Worm (Caenorhabditis elegans) whole organism, L3 larva: ENCODE results near the gene F56D2.3.

Experiments used
- ceh-28 ChIP-seq: fragments of 150-350 bp; optimal IDR thresholded peaks from 2 replicates; lab custom pipeline; 2014; ENCODE audit warnings: missing biosample characterization, missing genetic modification reagents, missing genetic modification characterization
- ceh-82 ChIP-seq: fragments of 150-350 bp; optimal IDR thresholded peaks from 2 replicates; lab custom pipeline; 2014; ENCODE audit warnings: missing biosample characterization, missing genetic modification characterization
- ceh-9 ChIP-seq: sonication (generic microtip); optimal IDR thresholded peaks from 2 replicates; lab custom pipeline; 2018; ENCODE audit warnings: missing biosample characterization, missing genetic modification characterization
- elt-1 ChIP-seq: fragments of 150-350 bp; optimal IDR thresholded peaks from 2 replicates; lab custom pipeline; 2014; ENCODE audit warnings: missing biosample characterization, missing genetic modification characterization
- fkh-10 ChIP-seq: sonication (generic microtip); optimal IDR thresholded peaks from 2 replicates; lab custom pipeline; 2017; ENCODE audit warnings: missing biosample characterization, missing genetic modification reagents, missing genetic modification characterization
- fos-1 ChIP-seq: fragments of 150-350 bp; optimal IDR thresholded peaks from 2 replicates; lab custom pipeline; 2014; ENCODE audit warnings: missing biosample characterization, missing genetic modification characterization
- nhr-12 ChIP-seq: fragments of 150-350 bp; optimal IDR thresholded peaks from 2 replicates; lab custom pipeline; 2014; ENCODE audit warnings: missing biosample characterization, missing genetic modification characterization
- nhr-28 ChIP-seq: fragments of 150-350 bp; optimal IDR thresholded peaks from 2 replicates; lab custom pipeline; 2014; ENCODE audit warnings: missing biosample characterization, missing genetic modification characterization
- pha-4 ChIP-seq: fragments of 150-350 bp; optimal IDR thresholded peaks from 2 replicates; lab custom pipeline; 2014; ENCODE audit warnings: missing biosample characterization, missing genetic modification reagents, missing genetic modification characterization
- pqm-1 ChIP-seq: fragments of 150-350 bp; optimal IDR thresholded peaks from 2 replicates; lab custom pipeline; 2017; ENCODE audit warnings: missing biosample characterization, missing genetic modification characterization, inconsistent platforms
- unc-62 ChIP-seq: fragments of 150-350 bp; sonication (generic microtip); optimal IDR thresholded peaks from 4 replicates; lab custom pipeline; 2014; ENCODE audit warnings: missing biosample characterization, missing genetic modification reagents, missing genetic modification characterization

DNA sequence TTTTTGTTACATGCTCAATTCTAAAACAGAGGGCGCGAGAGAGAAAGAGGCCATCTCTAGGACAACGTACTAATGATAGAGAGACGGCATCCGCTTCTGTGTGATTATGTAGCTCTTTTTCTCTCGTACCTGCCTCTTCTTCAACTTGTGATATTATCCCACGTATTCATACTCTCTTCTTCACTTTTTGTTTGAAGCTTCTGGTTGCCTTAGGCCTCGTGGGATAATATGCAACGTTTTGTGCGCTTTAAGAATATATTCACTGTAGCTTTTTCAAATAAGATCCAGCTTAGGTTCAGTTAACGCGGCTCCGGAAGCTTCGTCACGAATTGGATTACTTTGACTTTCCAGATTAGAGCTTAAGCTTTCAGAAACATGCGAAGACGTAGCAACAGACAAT is 2.0 kb upstream of the F56D2.3 start, which contains the start of the genes F56D2.8 and uev-2:
- TF ChIP-seq nhr-28 (tag; lab: Kevin White, UChicago) (no peak), ceh-82 (tag; lab: Kevin White, UChicago) (no peak), nhr-12 (tag; lab: Kevin White, UChicago) (no peak), fkh-10 (no peak), elt-1 (no peak), pha-4 (tag; lab: Kevin White, UChicago) (no peak), fos-1 (tag; lab: Kevin White, UChicago) (no peak), unc-62 (GFP tag; lab: Kevin White, UChicago) (no peak), pqm-1 (tag; lab: Kevin White, UChicago) (no peak), ceh-9 (tag; lab: Kevin White, UChicago) (no peak), ceh-28 (tag; lab: Kevin White, UChicago) (no peak)
